Fruit fly (Drosophila melanogaster) whole organism, embryonic: ENCODE data around the gene CG33939.

Experiments used
- Abd-B ChIP-seq: fragments of 200-800 bp; sonication (Bioruptor generic); optimal IDR thresholded peaks from 2 replicates; lab custom pipeline; 2018; ENCODE audit warnings: missing biosample characterization, mild to moderate bottlenecking, missing genetic modification characterization, moderate library complexity
- Antp ChIP-seq: fragments of 200-800 bp; sonication (Bioruptor generic); optimal IDR thresholded peaks from 3 replicates; lab custom pipeline; 2016; ENCODE audit warnings: missing biosample characterization, missing genetic modification characterization
- Blimp-1 ChIP-seq: fragments of 200-800 bp; sonication (Bioruptor generic); optimal IDR thresholded peaks from 3 replicates; lab custom pipeline; 2018; ENCODE audit warnings: missing biosample characterization, missing genetic modification characterization, mild to moderate bottlenecking, moderate library complexity, missing genetic modification reagents
- CG10267 ChIP-seq: fragments of 200-800 bp; sonication (Bioruptor generic); optimal IDR thresholded peaks from 2 replicates; lab custom pipeline; 2018; ENCODE audit warnings: missing biosample characterization, mild to moderate bottlenecking, missing genetic modification characterization, moderate library complexity
- CG10366 ChIP-seq: fragments of 200-800 bp; sonication (Bioruptor generic); IDR thresholded peaks from 2 replicates; pipeline ENCODE4 v1.3.6; 2022; ENCODE audit warnings: missing biosample characterization, missing genetic modification characterization
- CG10959 ChIP-seq: fragments of 200-800 bp; sonication (Bioruptor generic); IDR thresholded peaks from 2 replicates; pipeline ENCODE4 v1.3.6; 2022; ENCODE audit warnings: missing biosample characterization, missing genetic modification characterization
- CG11093 ChIP-seq: fragments of 200-800 bp; sonication (Bioruptor generic); IDR thresholded peaks from 3 replicates; pipeline ENCODE4 v1.3.6; 2022; ENCODE audit warnings: missing biosample characterization, missing genetic modification characterization
- CG11560 ChIP-seq: fragments of 200-800 bp; sonication (Bioruptor generic); IDR thresholded peaks from 3 replicates; pipeline ENCODE4 v1.3.6; 2022; ENCODE audit warnings: missing biosample characterization, missing genetic modification characterization
- CG12155 ChIP-seq: fragments of 200-800 bp; sonication (Bioruptor generic); optimal IDR thresholded peaks from 3 replicates; lab custom pipeline; 2016; ENCODE audit warnings: missing biosample characterization, missing genetic modification characterization
- CG1233 ChIP-seq: fragments of 200-800 bp; sonication (Bioruptor generic); optimal IDR thresholded peaks from 4 replicates; lab custom pipeline; 2018; ENCODE audit warnings: missing biosample characterization, mild to moderate bottlenecking, missing genetic modification characterization
- CG12391 ChIP-seq: fragments of 200-800 bp; sonication (Bioruptor generic); optimal IDR thresholded peaks from 3 replicates; lab custom pipeline; 2018; ENCODE audit warnings: missing biosample characterization, mild to moderate bottlenecking, missing genetic modification characterization, moderate library complexity
- CG12659 ChIP-seq: fragments of 200-800 bp; sonication (Bioruptor generic); optimal IDR thresholded peaks from 3 replicates; lab custom pipeline; 2017; ENCODE audit warnings: mild to moderate bottlenecking, missing biosample characterization, missing genetic modification reagents, missing genetic modification characterization
- CG13296 ChIP-seq: fragments of 200-800 bp; sonication (Bioruptor generic); optimal IDR thresholded peaks from 3 replicates; lab custom pipeline; 2018; ENCODE audit warnings: missing biosample characterization, mild to moderate bottlenecking, missing genetic modification characterization
- CG15073 ChIP-seq: fragments of 200-800 bp; sonication (Bioruptor generic); optimal IDR thresholded peaks from 2 replicates; lab custom pipeline; 2016; ENCODE audit warnings: missing biosample characterization, missing genetic modification characterization
- CG15269 ChIP-seq: fragments of 200-800 bp; sonication (Bioruptor generic); optimal IDR thresholded peaks from 2 replicates; lab custom pipeline; 2018; ENCODE audit warnings: missing biosample characterization, mild to moderate bottlenecking, missing genetic modification characterization, moderate library complexity
- CG1529 ChIP-seq: fragments of 200-800 bp; sonication (Bioruptor generic); optimal IDR thresholded peaks from 3 replicates; lab custom pipeline; 2018; ENCODE audit warnings: missing biosample characterization, missing genetic modification characterization
- CG1603 ChIP-seq: fragments of 200-800 bp; sonication (Bioruptor generic); optimal IDR thresholded peaks from 2 replicates; lab custom pipeline; 2019; ENCODE audit warnings: missing biosample characterization, mild to moderate bottlenecking, missing genetic modification characterization, moderate library complexity
- CG17385 ChIP-seq: fragments of 200-800 bp; sonication (Bioruptor generic); optimal IDR thresholded peaks from 3 replicates; lab custom pipeline; 2018; ENCODE audit warnings: missing biosample characterization, mild to moderate bottlenecking, missing genetic modification characterization
- CG30020 ChIP-seq: fragments of 200-800 bp; optimal IDR thresholded peaks from 2 replicates; lab custom pipeline; 2019; ENCODE audit warnings: missing biosample characterization, mild to moderate bottlenecking, missing genetic modification characterization, moderate library complexity
- CG31365 ChIP-seq: fragments of 200-800 bp; sonication (Bioruptor generic); optimal IDR thresholded peaks from 2 replicates; lab custom pipeline; 2018; ENCODE audit warnings: missing biosample characterization, mild to moderate bottlenecking, missing genetic modification characterization
- CG3163 ChIP-seq: fragments of 200-800 bp; sonication (Bioruptor generic); optimal IDR thresholded peaks from 3 replicates; lab custom pipeline; 2016; ENCODE audit warnings: missing biosample characterization, missing genetic modification characterization
- CG6854 ChIP-seq: fragments of 200-800 bp; sonication (Bioruptor generic); optimal IDR thresholded peaks from 3 replicates; lab custom pipeline; 2017; ENCODE audit warnings: missing biosample characterization, mild to moderate bottlenecking, missing genetic modification characterization
- CG7372 ChIP-seq: fragments of 200-800 bp; sonication (Bioruptor generic); IDR thresholded peaks from 2 replicates; pipeline ENCODE4 v1.3.6; 2022; ENCODE audit warnings: missing biosample characterization, missing genetic modification characterization
- CG7556 ChIP-seq: fragments of 200-800 bp; sonication (Bioruptor generic); optimal IDR thresholded peaks from 2 replicates; lab custom pipeline; 2017; ENCODE audit warnings: missing biosample characterization, mild to moderate bottlenecking, missing genetic modification characterization
- CG7839 ChIP-seq: fragments of 200-800 bp; sonication (Bioruptor generic); optimal IDR thresholded peaks from 3 replicates; lab custom pipeline; 2018; ENCODE audit warnings: missing biosample characterization, mild to moderate bottlenecking, missing genetic modification characterization, moderate library complexity
- CG9727 ChIP-seq: fragments of 200-800 bp; sonication (Bioruptor generic); optimal IDR thresholded peaks from 3 replicates; lab custom pipeline; 2017; ENCODE audit warnings: missing biosample characterization, mild to moderate bottlenecking, missing genetic modification characterization
- CHES-1-like ChIP-seq: fragments of 200-800 bp; sonication (Bioruptor generic); optimal IDR thresholded peaks from 2 replicates; lab custom pipeline; 2016; ENCODE audit warnings: missing biosample characterization, missing genetic modification characterization
- D19B ChIP-seq: fragments of 200-800 bp; sonication (Bioruptor generic); optimal IDR thresholded peaks from 2 replicates; lab custom pipeline; 2017; ENCODE audit warnings: missing biosample characterization, mild to moderate bottlenecking, missing genetic modification characterization
- Dip2 ChIP-seq: fragments of 200-800 bp; sonication (Bioruptor generic); IDR thresholded peaks from 2 replicates; pipeline ENCODE4 v1.3.6; 2022; ENCODE audit warnings: missing biosample characterization, missing genetic modification characterization
- Dip3 ChIP-seq: fragments of 200-800 bp; sonication (Bioruptor generic); optimal IDR thresholded peaks from 3 replicates; lab custom pipeline; 2016; ENCODE audit warnings: missing biosample characterization, missing genetic modification characterization
- HHEX ChIP-seq: fragments of 200-800 bp; sonication (Bioruptor generic); optimal IDR thresholded peaks from 3 replicates; lab custom pipeline; 2017; ENCODE audit warnings: missing biosample characterization, mild to moderate bottlenecking, missing genetic modification characterization, missing genetic modification reagents
- HLH3B ChIP-seq: fragments of 200-800 bp; sonication (Bioruptor generic); IDR thresholded peaks from 2 replicates; pipeline ENCODE4 v1.3.6; 2022; ENCODE audit warnings: missing biosample characterization, missing genetic modification characterization
- Hr51 ChIP-seq, 2 experiments: fragments of 200-800 bp; sonication (Bioruptor generic); optimal IDR thresholded peaks; 2 replicates in 1 of 2; 3 replicates in 1 of 2; lab custom pipeline; 2016 to 2018; ENCODE audit warnings: missing biosample characterization in 2 of 2, missing genetic modification characterization in 2 of 2, mild to moderate bottlenecking in 1 of 2, moderate library complexity in 1 of 2
- Med ChIP-seq: fragments of 200-800 bp; sonication (Bioruptor generic); peaks from one replicate; lab custom pipeline; 2016; ENCODE audit warnings: missing biosample characterization, missing genetic modification characterization, mild to moderate bottlenecking, inconsistent platforms, moderate library complexity
- Meics ChIP-seq: fragments of 200-800 bp; sonication (Bioruptor generic); optimal IDR thresholded peaks from 2 replicates; lab custom pipeline; 2017; ENCODE audit warnings: missing biosample characterization, mild to moderate bottlenecking, missing genetic modification characterization
- Ptx1 ChIP-seq: fragments of 200-800 bp; sonication (Bioruptor generic); IDR thresholded peaks from 2 replicates; pipeline ENCODE4 v1.3.6; 2022; ENCODE audit warnings: missing biosample characterization, missing genetic modification characterization
- Usf ChIP-seq: fragments of 200-800 bp; sonication (Bioruptor generic); optimal IDR thresholded peaks from 2 replicates; lab custom pipeline; 2017; ENCODE audit warnings: missing genotype, missing biosample characterization, missing genetic modification characterization
- Xbp1 ChIP-seq: fragments of 200-800 bp; sonication (Bioruptor generic); optimal IDR thresholded peaks from 3 replicates; lab custom pipeline; 2016; ENCODE audit warnings: missing biosample characterization, mild to moderate bottlenecking, missing genetic modification characterization
- Xrp1 ChIP-seq: fragments of 200-800 bp; sonication (Bioruptor generic); IDR thresholded peaks from 2 replicates; pipeline ENCODE4 v1.3.6; 2022; ENCODE audit warnings: missing biosample characterization, missing genetic modification characterization
- az2 ChIP-seq: fragments of 200-800 bp; sonication (Bioruptor generic); optimal IDR thresholded peaks from 3 replicates; lab custom pipeline; 2016; ENCODE audit warnings: missing biosample characterization, missing genetic modification characterization
- bsh ChIP-seq, 2 experiments: fragments of 200-800 bp; sonication (Bioruptor generic); optimal IDR thresholded peaks; 2 replicates each; lab custom pipeline; 2017 to 2018; ENCODE audit warnings: mild to moderate bottlenecking in 2 of 2, missing biosample characterization in 2 of 2, missing genetic modification characterization in 2 of 2, moderate library complexity in 1 of 2
- chinmo ChIP-seq: fragments of 200-800 bp; sonication (Bioruptor generic); IDR thresholded peaks from 4 replicates; pipeline ENCODE4 v1.3.6; 2022; ENCODE audit warnings: missing biosample characterization, missing genetic modification characterization; ENCODE audit not compliant: partially characterized antibody
- crc ChIP-seq: fragments of 200-800 bp; sonication (Bioruptor generic); optimal IDR thresholded peaks from 2 replicates; lab custom pipeline; 2016; ENCODE audit warnings: missing biosample characterization, missing genetic modification characterization
- cwo ChIP-seq: fragments of 200-800 bp; sonication (Bioruptor generic); optimal IDR thresholded peaks from 3 replicates; lab custom pipeline; 2017; ENCODE audit warnings: missing biosample characterization, missing genetic modification characterization, mild to moderate bottlenecking, moderate library complexity, missing genetic modification reagents
- ems ChIP-seq: fragments of 200-800 bp; sonication (Bioruptor generic); optimal IDR thresholded peaks from 3 replicates; lab custom pipeline; 2016; ENCODE audit warnings: missing biosample characterization, missing genetic modification characterization
- en ChIP-seq: fragments of 200-800 bp; sonication (Bioruptor generic); optimal IDR thresholded peaks from 2 replicates; lab custom pipeline; 2016; ENCODE audit warnings: missing biosample characterization, missing genetic modification characterization
- ken ChIP-seq: fragments of 200-800 bp; sonication (Bioruptor generic); IDR thresholded peaks from 3 replicates; pipeline ENCODE4 v1.3.6; 2022; ENCODE audit warnings: missing biosample characterization, missing genetic modification characterization
- lab ChIP-seq: fragments of 200-800 bp; sonication (Bioruptor generic); optimal IDR thresholded peaks from 3 replicates; lab custom pipeline; 2017; ENCODE audit warnings: missing biosample characterization, missing genetic modification characterization, mild to moderate bottlenecking, moderate library complexity, missing genetic modification reagents
- nmo ChIP-seq: fragments of 200-800 bp; sonication (Bioruptor generic); optimal IDR thresholded peaks from 2 replicates; lab custom pipeline; 2018; ENCODE audit warnings: missing biosample characterization, mild to moderate bottlenecking, missing genetic modification characterization, moderate library complexity
- tio ChIP-seq: fragments of 200-800 bp; sonication (Bioruptor generic); optimal IDR thresholded peaks from 2 replicates; lab custom pipeline; 2017; ENCODE audit warnings: missing biosample characterization, missing genetic modification characterization, inconsistent platforms

The CG33939 gene

dm6 chrX:19164726-19165125 lies 10.0 kb downstream of the CG33939 start (continued):
- TF ChIP-seq CG1233 (GFP tag; lab: Kevin White, UChicago) (no peak), CG15073 (GFP tag; lab: Kevin White, UChicago) (no peak), CG13296 (GFP tag; lab: Kevin White, UChicago) (no peak), CG6854 (peak; percentile 0), CG9727 (GFP tag; lab: Kevin White, UChicago) (no peak), Hr51 (GFP tag; optimal IDR thresholded peaks at IDR 0.05; lab: Kevin White, UChicago) (peak in 1 of 2 experiments; percentile 55), CG15269 (tag; lab: Kevin White, UChicago) (peak; percentile 45), Xrp1 (GFP tag; lab: Robert Waterston, UW) (0 out of 2 replicates have a peak, but pooled peaks have one; percentile 10), CG1603 (tag; lab: Kevin White, UChicago) (no peak), CG12659 (GFP tag; lab: Kevin White, UChicago) (peak; percentile 25), az2 (GFP tag; lab: Kevin White, UChicago) (peak; percentile 0), CG10366 (peak; percentile 7; the same call in 1 of the 2 replicates), CHES-1-like (peak; percentile 6), CG17385 (GFP tag; lab: Kevin White, UChicago) (peak; percentile 1), CG11560 (tag; lab: Robert Waterston, UW) (no peak), nmo (GFP tag; lab: Kevin White, UChicago) (peak; percentile 14), CG30020 (tag; lab: Kevin White, UChicago) (no peak), CG1529 (GFP tag; lab: Kevin White, UChicago) (no peak), bsh (GFP tag; optimal IDR thresholded peaks at IDR 0.05; lab: Kevin White, UChicago) (peak in 1 of 2 experiments; percentile 25), Med (GFP tag; lab: Kevin White, UChicago) (peak; percentile 8), chinmo (GFP tag; lab: Robert Waterston, UW) (no peak), Abd-B (GFP tag; lab: Kevin White, UChicago) (no peak), CG10267 (no peak), D19B (GFP tag; lab: Kevin White, UChicago) (peak; percentile 9), Ptx1 (GFP tag; lab: Robert Waterston, UW) (0 out of 2 replicates have a peak, but pooled peaks have one; percentile 30), CG31365 (tag; lab: Kevin White, UChicago) (no peak), CG12391 (tag; lab: Kevin White, UChicago) (peak; percentile 7), Dip2 (GFP tag; lab: Robert Waterston, UW) (no peak), CG11093 (GFP tag; lab: Robert Waterston, UW) (0 out of 3 replicates have a peak, but pooled peaks have one; percentile 19), Xbp1 (GFP tag; lab: Kevin White, UChicago) (peak; percentile 42), cwo (no peak), CG7556 (GFP tag; lab: Kevin White, UChicago) (peak; percentile 18), Blimp-1 (GFP tag; lab: Kevin White, UChicago) (peak; percentile 4), CG7372 (no peak), HLH3B (GFP tag; lab: Robert Waterston, UW) (peak; percentile 19; the same call in 1 of the 2 replicates), crc (GFP tag; lab: Kevin White, UChicago) (peak; percentile 15), ems (peak; percentile 5), Meics (peak; percentile 21), CG3163 (peak; percentile 10), lab (peak; percentile 30), tio (GFP tag; lab: Kevin White, UChicago) (peak; percentile 37), CG12155 (peak; percentile 14), Antp (peak; percentile 25), Dip3 (peak; percentile 3), ken (GFP tag; lab: Robert Waterston, UW) (0 out of 3 replicates have a peak, but pooled peaks have one; percentile 30), HHEX (GFP tag; lab: Kevin White, UChicago) (peak; percentile 23), Usf (no peak), en (GFP tag; lab: Kevin White, UChicago) (no peak), CG10959 (GFP tag; lab: Robert Waterston, UW) (no peak), CG7839 (peak; percentile 29)
